Worm (Caenorhabditis elegans): ENCODE results near the gene ZC250.2.

DNA sequence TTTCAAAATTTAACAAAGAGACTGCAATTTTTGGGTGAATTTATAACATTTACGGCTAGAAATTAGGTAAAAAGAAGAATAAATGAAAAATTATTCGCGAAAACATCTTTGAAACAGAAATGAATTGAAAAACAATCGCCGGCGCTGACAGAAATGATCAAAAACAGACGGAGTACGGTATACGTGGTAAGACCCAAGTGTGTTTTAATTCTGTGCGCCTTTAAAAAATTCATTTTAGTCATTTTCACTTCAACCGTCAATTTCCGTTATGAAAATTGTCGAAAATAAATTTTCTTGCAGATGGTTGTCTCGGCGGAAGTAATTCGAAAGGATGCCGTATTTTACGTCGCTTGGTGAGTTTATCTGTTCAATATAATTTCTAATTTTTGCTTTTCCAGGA, 35.9 kb upstream of the ZC250.2 start, which contains the start of gene C53A3.3:
- TF ChIP-seq nhr-102 (tag; optimal IDR thresholded peaks at IDR 0.05) (no peak), ztf-11 (tag; optimal IDR thresholded peaks at IDR 0.05) (no peak), nhr-11 (tag; optimal IDR thresholded peaks at IDR 0.05) (no peak), unc-62 (GFP tag; optimal IDR thresholded peaks at IDR 0.05 in 1 of 2) (no peak), unc-62 (tag; optimal IDR thresholded peaks at IDR 0.05) (no peak), unc-130 (GFP tag; optimal IDR thresholded peaks at IDR 0.05) (no peak), mep-1 (tag; optimal IDR thresholded peaks at IDR 0.05) (no peak), Y75B8A.6 (GFP tag; IDR thresholded peaks at IDR 0.05) (no peak), dpl-1 (GFP tag; optimal IDR thresholded peaks at IDR 0.05) (no peak), fkh-10 (GFP tag; optimal IDR thresholded peaks at IDR 0.05) (no peak), nhr-25 (tag; optimal IDR thresholded peaks at IDR 0.05; ENCODE audit: borderline replicate concordance, insufficient read depth) (no peak)
